Fruit fly (Drosophila melanogaster): ENCODE data around the gene ex.

ex gene

dm6 chr2L:429680-430484 is 1.1 kb upstream of the ex start (continued):
- TF ChIP-seq Deaf1 (tag; optimal IDR thresholded peaks at IDR 0.05) (no peak), nom (GFP tag; optimal IDR thresholded peaks at IDR 0.05) (peak; percentile 10), ci (GFP tag; IDR thresholded peaks at IDR 0.05) (peak; percentile 49; the same call in 1 of the 3 replicates), Six4 (GFP tag; optimal IDR thresholded peaks at IDR 0.05) (peak; percentile 34), CG6689 (GFP tag; IDR thresholded peaks at IDR 0.05) (peak; percentile 57), lmd (GFP tag; IDR thresholded peaks at IDR 0.05) (peak; percentile 43; the same call in 1 of the 2 replicates), CG7556 (GFP tag; optimal IDR thresholded peaks at IDR 0.05) (peak; percentile 29), D19A (tag; optimal IDR thresholded peaks at IDR 0.05) (peak; percentile 93), E2f2 (GFP tag; IDR thresholded peaks at IDR 0.05) (peak; percentile 26; the same call in 1 of the 2 replicates), CG32767 (GFP tag; IDR thresholded peaks at IDR 0.05) (no peak), disco-r (GFP tag; optimal IDR thresholded peaks at IDR 0.05) (no peak), CG6791 (GFP tag; IDR thresholded peaks at IDR 0.05; ENCODE audit: partially characterized antibody) (no peak), org-1 (GFP tag; optimal IDR thresholded peaks at IDR 0.05) (peak; percentile 18), ham (GFP tag; IDR thresholded peaks at IDR 0.05) (no peak), Camta (GFP tag; optimal IDR thresholded peaks at IDR 0.05) (peak; percentile 39), ac (GFP tag; optimal IDR thresholded peaks at IDR 0.05) (no peak), eve (GFP tag; optimal IDR thresholded peaks at IDR 0.05) (no peak), Sry-β (GFP tag; optimal IDR thresholded peaks at IDR 0.05) (no peak), wek (GFP tag; optimal IDR thresholded peaks at IDR 0.05) (no peak), Drgx (GFP tag; IDR thresholded peaks at IDR 0.05) (peak; percentile 58), CG10321 (GFP tag; IDR thresholded peaks at IDR 0.05) (no peak), Hr39 (optimal IDR thresholded peaks at IDR 0.05) (no peak), bab2 (GFP tag; optimal IDR thresholded peaks at IDR 0.05) (peak; percentile 23), kay (GFP tag; optimal IDR thresholded peaks at IDR 0.05) (peak; percentile 13), zen2 (GFP tag; IDR thresholded peaks at IDR 0.05; ENCODE audit: partially characterized antibody) (no peak), CG16779 (GFP tag; IDR thresholded peaks at IDR 0.05) (no peak), CG3847 (GFP tag; IDR thresholded peaks at IDR 0.05) (no peak), bowl (GFP tag; IDR thresholded peaks at IDR 0.05) (no peak), vvl (GFP tag; IDR thresholded peaks at IDR 0.05) (peak; percentile 65), peb (GFP tag; IDR thresholded peaks at IDR 0.05) (no peak), B-H1 (GFP tag; IDR thresholded peaks at IDR 0.05) (no peak), Adf1 (GFP tag; IDR thresholded peaks at IDR 0.05) (no peak), gcm2 (GFP tag; optimal IDR thresholded peaks at IDR 0.05) (no peak), toy (GFP tag; IDR thresholded peaks at IDR 0.05) (no peak), Ptx1 (GFP tag; IDR thresholded peaks at IDR 0.05) (0 out of 2 replicates have a peak, but pooled peaks have one; percentile 27), CG12219 (GFP tag; optimal IDR thresholded peaks at IDR 0.05) (no peak), hb (GFP tag; IDR thresholded peaks at IDR 0.05; ENCODE audit: partially characterized antibody) (no peak), crol (GFP tag; IDR thresholded peaks at IDR 0.05) (peak; percentile 86), Rfx (GFP tag; IDR thresholded peaks at IDR 0.05) (peak; percentile 64; the same call in 1 of the 2 replicates), CG8089 (GFP tag; optimal IDR thresholded peaks at IDR 0.05) (peak; percentile 61), Sry-δ (GFP tag; optimal IDR thresholded peaks at IDR 0.05) (no peak), tgo (GFP tag; IDR thresholded peaks at IDR 0.05) (peak; percentile 30; the same call in 1 of the 3 replicates), Gsc (GFP tag; IDR thresholded peaks at IDR 0.05) (no peak), Rx (GFP tag; IDR thresholded peaks at IDR 0.05) (no peak), CG8944 (GFP tag; optimal IDR thresholded peaks at IDR 0.05) (peak; percentile 60), cad (GFP tag; optimal IDR thresholded peaks at IDR 0.05) (no peak), CG3163 (GFP tag; optimal IDR thresholded peaks at IDR 0.05) (no peak), Sox100B (GFP tag; optimal IDR thresholded peaks at IDR 0.05) (no peak), CG8924 (tag; optimal IDR thresholded peaks at IDR 0.05) (peak; percentile 46), tap (tag; optimal IDR thresholded peaks at IDR 0.05) (no peak), Mes4 (GFP tag; optimal IDR thresholded peaks at IDR 0.05) (no peak), CG1792 (GFP tag; optimal IDR thresholded peaks at IDR 0.05) (peak; percentile 5)
